Worm (Caenorhabditis elegans) whole organism, L3 larva: ENCODE results near the gene ugt-62.

Experiments
- ama-1 ChIP-seq: fragments of 150-350 bp; optimal IDR thresholded peaks from 2 replicates; lab custom pipeline; 2018
- ceh-9 ChIP-seq: sonication (generic microtip); optimal IDR thresholded peaks from 2 replicates; lab custom pipeline; 2018; ENCODE audit warnings: missing biosample characterization, missing genetic modification characterization
- daf-12 ChIP-seq: fragments of 150-350 bp; optimal IDR thresholded peaks from 2 replicates; lab custom pipeline; 2014; ENCODE audit warnings: missing biosample characterization, missing genetic modification reagents, missing genetic modification characterization
- elt-2 ChIP-seq: sonication (generic microtip); optimal IDR thresholded peaks from 2 replicates; lab custom pipeline; 2016; ENCODE audit warnings: missing genetic modification reagents, mild to moderate bottlenecking, missing genetic modification characterization, missing compliant biosample characterization
- fkh-10 ChIP-seq: sonication (generic microtip); optimal IDR thresholded peaks from 2 replicates; lab custom pipeline; 2017; ENCODE audit warnings: missing biosample characterization, missing genetic modification reagents, missing genetic modification characterization
- lin-39 ChIP-seq: fragments of 150-350 bp; optimal IDR thresholded peaks from 2 replicates; lab custom pipeline; 2018; ENCODE audit warnings: missing biosample characterization, missing genetic modification reagents, missing genetic modification characterization
- nhr-12 ChIP-seq: fragments of 150-350 bp; optimal IDR thresholded peaks from 2 replicates; lab custom pipeline; 2014; ENCODE audit warnings: missing biosample characterization, missing genetic modification characterization
- nhr-237 ChIP-seq: fragments of 150-350 bp; optimal IDR thresholded peaks from 2 replicates; lab custom pipeline; 2014; ENCODE audit warnings: missing biosample characterization, missing genetic modification characterization
- nhr-25 ChIP-seq: sonication (generic microtip); optimal IDR thresholded peaks from 2 replicates; lab custom pipeline; 2017; ENCODE audit warnings: missing biosample characterization, missing genetic modification characterization
- nhr-43 ChIP-seq: sonication (generic microtip); optimal IDR thresholded peaks from 2 replicates; lab custom pipeline; 2016; ENCODE audit warnings: mild to moderate bottlenecking, missing genetic modification characterization, missing compliant biosample characterization; ENCODE audit not compliant: poor library complexity, severe bottlenecking
- nhr-76 ChIP-seq: fragments of 150-350 bp; sonication (generic microtip); optimal IDR thresholded peaks from 5 replicates; lab custom pipeline; 2014; ENCODE audit warnings: missing biosample characterization, missing genetic modification characterization
- snpc-4 ChIP-seq: fragments of 150-350 bp; optimal IDR thresholded peaks from 2 replicates; lab custom pipeline; 2014; ENCODE audit warnings: missing biosample characterization, missing genetic modification characterization
- unc-39 ChIP-seq: sonication (generic microtip); optimal IDR thresholded peaks from 4 replicates; lab custom pipeline; 2017; ENCODE audit warnings: missing biosample characterization, missing genetic modification characterization
- ztf-4 ChIP-seq: fragments of 150-350 bp; optimal IDR thresholded peaks from 2 replicates; lab custom pipeline; 2014; ENCODE audit warnings: missing biosample characterization, missing genetic modification characterization

DNA sequence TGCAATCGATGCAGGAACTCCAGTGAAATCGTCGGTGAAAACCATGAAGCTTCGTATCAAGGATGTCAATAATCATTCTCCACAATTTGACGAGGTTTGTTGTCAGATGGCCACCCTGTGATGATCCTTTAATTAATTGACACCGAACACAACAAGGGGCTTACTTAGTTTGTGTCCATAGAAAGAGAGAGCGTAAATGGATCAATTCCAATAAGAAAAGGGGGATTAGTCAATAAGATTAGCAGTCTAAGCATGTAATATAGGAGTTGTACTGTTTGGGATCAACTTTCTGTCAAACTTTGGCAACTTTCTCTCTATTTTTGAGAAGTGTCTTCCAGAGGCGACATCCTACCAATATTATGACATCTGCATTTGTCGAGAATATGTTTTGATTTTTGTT is 16.4 kb downstream of the ugt-62 start:
- TF ChIP-seq daf-12 (tag; lab: Kevin White, UChicago) = no peak
- no peak for TF ChIP-seq elt-2 (tag; lab: Kevin White, UChicago)
- TF ChIP-seq nhr-237 (tag; lab: Kevin White, UChicago) = no peak
- no peak for TF ChIP-seq fkh-10 (GFP tag; lab: Kevin White, UChicago)
- TF ChIP-seq ztf-4 = no peak
- no peak for TF ChIP-seq nhr-12 (tag; lab: Kevin White, UChicago)
- no peak for TF ChIP-seq nhr-43 (tag; lab: Kevin White, UChicago)
- TF ChIP-seq unc-39 (tag; lab: Kevin White, UChicago) = no peak
- no peak for TF ChIP-seq lin-39 (tag; lab: Kevin White, UChicago)
- no peak for TF ChIP-seq snpc-4 (tag; lab: Kevin White, UChicago)
- no peak for TF ChIP-seq ceh-9 (tag; lab: Kevin White, UChicago)
- no peak for TF ChIP-seq nhr-25 (tag; lab: Kevin White, UChicago)
- TF ChIP-seq nhr-76 (tag; lab: Kevin White, UChicago) = no peak
- no peak for TF ChIP-seq ama-1
